Worm (Caenorhabditis elegans) whole organism, L4 larva: ENCODE measurements around the gene str-39.
A peak's percentile ranks its signal among the peaks of the same experiment; 100 is the strongest.

Experiments
- F44E2.7 ChIP-seq: fragments of 200-800 bp; sonication (Bioruptor generic); IDR thresholded peaks from 2 replicates; pipeline ENCODE4 v2.1.2; 2022; ENCODE audit warnings: missing genetic modification characterization, missing compliant biosample characterization
- F49E8.2 ChIP-seq: sonication (generic microtip); optimal IDR thresholded peaks from 2 replicates; lab custom pipeline; 2016; ENCODE audit warnings: missing compliant biosample characterization, mild to moderate bottlenecking, missing genetic modification characterization, borderline replicate concordance
- T20F7.1 ChIP-seq: fragments of 200-800 bp; sonication (Bioruptor generic); optimal IDR thresholded peaks from 2 replicates; lab custom pipeline; 2018; ENCODE audit warnings: mild to moderate bottlenecking, missing genetic modification characterization, missing compliant biosample characterization
- T26A8.4 ChIP-seq: fragments of 200-800 bp; sonication (Bioruptor generic); IDR thresholded peaks from 2 replicates; pipeline ENCODE4 v1.3.6; 2022; ENCODE audit warnings: missing genetic modification characterization, missing compliant biosample characterization
- Y48G9A.11 ChIP-seq: fragments of 200-800 bp; sonication (Bioruptor generic); IDR thresholded peaks from 2 replicates; pipeline ENCODE4 v1.3.6; 2022; ENCODE audit warnings: missing genetic modification reagents, missing genetic modification characterization, missing compliant biosample characterization
- Y5F2A.4 ChIP-seq: fragments of 200-800 bp; sonication (Bioruptor generic); optimal IDR thresholded peaks from 2 replicates; lab custom pipeline; 2018; ENCODE audit warnings: mild to moderate bottlenecking, missing genetic modification characterization, missing compliant biosample characterization
- ZK337.2 ChIP-seq: fragments of 200-800 bp; sonication (Bioruptor generic); IDR thresholded peaks from 2 replicates; pipeline ENCODE4 v1.3.6; 2022; ENCODE audit warnings: missing genetic modification reagents, missing genetic modification characterization, missing compliant biosample characterization
- ZK546.5 ChIP-seq, 2 experiments: sonication (generic microtip); optimal IDR thresholded peaks; 2 replicates each; lab custom pipeline; 2017; ENCODE audit warnings: missing biosample characterization in 2 of 2, missing genetic modification characterization in 2 of 2
- aha-1 ChIP-seq: fragments of 150-350 bp; peaks from one replicate; lab custom pipeline; 2014; ENCODE audit warnings: missing biosample characterization, missing genetic modification characterization
- aly-2 ChIP-seq: sonication (generic microtip); optimal IDR thresholded peaks from 2 replicates; lab custom pipeline; 2018; ENCODE audit warnings: missing biosample characterization, missing genetic modification characterization
- arid-1 ChIP-seq: fragments of 200-800 bp; sonication (Bioruptor generic); conservative IDR thresholded peaks from 2 replicates; pipeline ENCODE4 v1.3.6; 2022; ENCODE audit warnings: missing genetic modification reagents, missing genetic modification characterization, missing compliant biosample characterization
- attf-4 ChIP-seq: sonication (generic microtip); optimal IDR thresholded peaks from 3 replicates; lab custom pipeline; 2017; ENCODE audit warnings: missing biosample characterization, missing genetic modification characterization
- ceh-20 ChIP-seq: fragments of 200-800 bp; sonication (Bioruptor generic); IDR thresholded peaks from 2 replicates; pipeline ENCODE4 v1.3.6; 2022; ENCODE audit warnings: missing genetic modification reagents, missing genetic modification characterization, missing compliant biosample characterization
- ceh-28 ChIP-seq: fragments of 150-350 bp; optimal IDR thresholded peaks from 2 replicates; lab custom pipeline; 2014; ENCODE audit warnings: missing biosample characterization, missing genetic modification reagents, missing genetic modification characterization
- ceh-62 ChIP-seq: sonication (generic microtip); optimal IDR thresholded peaks from 2 replicates; lab custom pipeline; 2017; ENCODE audit warnings: missing biosample characterization, missing genetic modification characterization
- ceh-82 ChIP-seq: sonication (generic microtip); optimal IDR thresholded peaks from 2 replicates; lab custom pipeline; 2017; ENCODE audit warnings: missing biosample characterization, missing genetic modification characterization
- ces-1 ChIP-seq: fragments of 150-350 bp; sonication (generic microtip); optimal IDR thresholded peaks from 4 replicates; lab custom pipeline; 2014; ENCODE audit warnings: missing biosample characterization, missing genetic modification reagents, missing genetic modification characterization
- daf-12 ChIP-seq: fragments of 150-350 bp; optimal IDR thresholded peaks from 2 replicates; lab custom pipeline; 2014; ENCODE audit warnings: missing biosample characterization, missing genetic modification reagents, missing genetic modification characterization
- daf-16 ChIP-seq, 3 experiments: sonication (generic microtip); optimal IDR thresholded peaks; 2 replicates each; lab custom pipeline; 2016 to 2017; ENCODE audit warnings: missing genetic modification characterization in 3 of 3, missing genetic modification reagents in 3 of 3, mild to moderate bottlenecking in 2 of 3, missing compliant biosample characterization in 2 of 3, missing biosample characterization in 1 of 3, moderate library complexity in 1 of 3
- daf-19 ChIP-seq: fragments of 200-800 bp; sonication (Bioruptor generic); conservative IDR thresholded peaks from 2 replicates; pipeline ENCODE4 v1.3.6; 2022; ENCODE audit warnings: missing genetic modification characterization, missing compliant biosample characterization
- daf-8 ChIP-seq: fragments of 200-800 bp; sonication (Bioruptor generic); IDR thresholded peaks from 2 replicates; pipeline ENCODE4 v1.3.6; 2022; ENCODE audit warnings: missing genetic modification characterization, missing compliant biosample characterization
- dmd-6 ChIP-seq: fragments of 200-800 bp; sonication (Bioruptor generic); IDR thresholded peaks from 2 replicates; pipeline ENCODE4 v1.3.6; 2022; ENCODE audit warnings: missing genetic modification reagents, missing genetic modification characterization, missing compliant biosample characterization
- dve-1 ChIP-seq: sonication (generic microtip); optimal IDR thresholded peaks from 2 replicates; lab custom pipeline; 2017; ENCODE audit warnings: antibody characterized with exemption, mild to moderate bottlenecking, missing genetic modification characterization, missing compliant biosample characterization; ENCODE audit not compliant: insufficient read depth
- gei-8 ChIP-seq: fragments of 200-800 bp; sonication (Bioruptor generic); optimal IDR thresholded peaks from 2 replicates; lab custom pipeline; 2018; ENCODE audit warnings: mild to moderate bottlenecking, missing genetic modification characterization, missing compliant biosample characterization
- hlh-11 ChIP-seq: fragments of 200-800 bp; sonication (Bioruptor generic); optimal IDR thresholded peaks from 2 replicates; lab custom pipeline; 2018; ENCODE audit warnings: mild to moderate bottlenecking, missing genetic modification characterization, missing compliant biosample characterization
- hmg-1.1 ChIP-seq: fragments of 200-800 bp; sonication (Bioruptor generic); IDR thresholded peaks from 2 replicates; pipeline ENCODE4 v1.3.6; 2022; ENCODE audit warnings: missing genetic modification reagents, missing genetic modification characterization, missing compliant biosample characterization
- lin-29 ChIP-seq: fragments of 200-800 bp; sonication (Bioruptor generic); IDR thresholded peaks from 2 replicates; pipeline ENCODE4 v1.3.6; 2022; ENCODE audit warnings: missing genetic modification reagents, missing genetic modification characterization, missing compliant biosample characterization
- lsy-2 ChIP-seq, 2 experiments: fragments of 150-350 bp in 1 of 2; sonication (generic microtip) in 1 of 2; optimal IDR thresholded peaks; 2 replicates each; lab custom pipeline; 2014 to 2017; ENCODE audit warnings: missing biosample characterization in 2 of 2, missing genetic modification characterization in 2 of 2
- madf-5 ChIP-seq, 2 experiments: fragments of 200-800 bp; sonication (Bioruptor generic); IDR thresholded peaks; 2 replicates each; pipeline ENCODE4 v1.3.6; 2022; ENCODE audit warnings: missing compliant biosample characterization in 2 of 2, missing genetic modification characterization in 2 of 2
- mep-1 ChIP-seq: fragments of 150-350 bp; sonication (generic microtip); optimal IDR thresholded peaks from 3 replicates; lab custom pipeline; 2014; ENCODE audit warnings: missing biosample characterization, missing genetic modification characterization
- nhr-111 ChIP-seq: fragments of 200-800 bp; sonication (Bioruptor generic); optimal IDR thresholded peaks from 2 replicates; lab custom pipeline; 2018; ENCODE audit warnings: mild to moderate bottlenecking, missing genetic modification characterization, missing compliant biosample characterization
- nhr-25 ChIP-seq: sonication (generic microtip); optimal IDR thresholded peaks from 2 replicates; lab custom pipeline; 2017; ENCODE audit warnings: missing genetic modification characterization, mild to moderate bottlenecking, missing compliant biosample characterization, antibody characterized with exemption, moderate library complexity, borderline replicate concordance; ENCODE audit not compliant: insufficient read depth
- nhr-28 ChIP-seq: fragments of 150-350 bp; optimal IDR thresholded peaks from 2 replicates; lab custom pipeline; 2014; ENCODE audit warnings: missing biosample characterization, missing genetic modification characterization
- nhr-6 ChIP-seq: fragments of 150-350 bp; optimal IDR thresholded peaks from 2 replicates; lab custom pipeline; 2014; ENCODE audit warnings: missing biosample characterization, missing genetic modification characterization
- nhr-77 ChIP-seq: fragments of 150-350 bp; optimal IDR thresholded peaks from 2 replicates; lab custom pipeline; 2014; ENCODE audit warnings: missing biosample characterization, missing genetic modification characterization
- pqm-1 ChIP-seq: sonication (generic microtip); optimal IDR thresholded peaks from 2 replicates; lab custom pipeline; 2017; ENCODE audit warnings: missing biosample characterization, missing genetic modification characterization
- saeg-2 ChIP-seq: fragments of 200-800 bp; sonication (Bioruptor generic); IDR thresholded peaks from 2 replicates; pipeline ENCODE4 v1.3.6; 2022; ENCODE audit warnings: missing genetic modification reagents, missing genetic modification characterization, missing compliant biosample characterization
- sdz-12 ChIP-seq: fragments of 200-800 bp; sonication (Bioruptor generic); optimal IDR thresholded peaks from 2 replicates; lab custom pipeline; 2018; ENCODE audit warnings: mild to moderate bottlenecking, missing genetic modification characterization, missing compliant biosample characterization
- skn-1 ChIP-seq: fragments of 150-350 bp; optimal IDR thresholded peaks from 2 replicates; lab custom pipeline; 2014; ENCODE audit warnings: missing biosample characterization, missing genetic modification characterization
- spr-1 ChIP-seq: sonication (generic microtip); optimal IDR thresholded peaks from 2 replicates; lab custom pipeline; 2016; ENCODE audit warnings: mild to moderate bottlenecking, missing genetic modification characterization, missing compliant biosample characterization
- spr-3 ChIP-seq: fragments of 200-800 bp; sonication (Bioruptor generic); optimal IDR thresholded peaks from 2 replicates; lab custom pipeline; 2018; ENCODE audit warnings: mild to moderate bottlenecking, missing genetic modification characterization, missing compliant biosample characterization
- tra-1 ChIP-seq: fragments of 200-800 bp; sonication (Bioruptor generic); IDR thresholded peaks from 2 replicates; pipeline ENCODE4 v1.3.6; 2022; ENCODE audit warnings: missing genetic modification reagents, missing genetic modification characterization, missing compliant biosample characterization
- unc-62 ChIP-seq, 3 experiments: fragments of 150-350 bp in 1 of 3; sonication (generic microtip); optimal IDR thresholded peaks in 2 of 3; peaks in 1 of 3; 1 replicate in 1 of 3; 2 replicates in 2 of 3; lab custom pipeline; 2014 to 2017; ENCODE audit warnings: missing biosample characterization in 3 of 3, missing genetic modification characterization in 3 of 3, missing genetic modification reagents in 3 of 3, missing genotype in 1 of 3
- zag-1 ChIP-seq: fragments of 150-350 bp; optimal IDR thresholded peaks from 2 replicates; lab custom pipeline; 2014; ENCODE audit warnings: missing biosample characterization, missing genetic modification characterization
- zfp-3 ChIP-seq: fragments of 200-800 bp; sonication (Bioruptor generic); conservative IDR thresholded peaks from 2 replicates; pipeline ENCODE4 v1.3.6; 2022; ENCODE audit warnings: missing genetic modification reagents, missing genetic modification characterization, missing compliant biosample characterization
- ztf-7 ChIP-seq: fragments of 150-350 bp; optimal IDR thresholded peaks from 2 replicates; lab custom pipeline; 2014; ENCODE audit warnings: missing biosample characterization, missing genetic modification characterization

Gene str-39

ce11 chrV:2883097-2883496 lies 3.4 kb upstream of the str-39 start:
- TF ChIP-seq lsy-2 (tag; optimal IDR thresholded peaks at IDR 0.05; lab: Kevin White, UChicago) (no peak), aly-2 (tag; lab: Kevin White, UChicago) (no peak), sdz-12 (GFP tag; lab: Kevin White, UChicago) (no peak), spr-3 (GFP tag; lab: Kevin White, UChicago) (no peak), T20F7.1 (GFP tag; lab: Kevin White, UChicago) (no peak), ztf-7 (tag; lab: Kevin White, UChicago) (no peak), mep-1 (no peak), madf-5 (GFP tag; IDR thresholded peaks at IDR 0.05; lab: Robert Waterston, UW) (no peak), gei-8 (GFP tag; lab: Kevin White, UChicago) (no peak), nhr-6 (no peak), lin-29 (GFP tag; lab: Robert Waterston, UW) (no peak), hmg-1.1 (GFP tag; lab: Robert Waterston, UW) (no peak)

ce11 chrV:2881565-2881964 lies 1.9 kb upstream of the str-39 start:
- TF ChIP-seq daf-12 (tag; lab: Kevin White, UChicago) (no peak), dmd-6 (GFP tag; lab: Robert Waterston, UW) (peak; percentile 81), aha-1 (tag; lab: Kevin White, UChicago) (peak; percentile 70), daf-19 (GFP tag; lab: Robert Waterston, UW) (no peak), nhr-28 (peak; percentile 61), dve-1 (tag; lab: Kevin White, UChicago) (peak; percentile 47), ces-1 (GFP tag; lab: Kevin White, UChicago) (no peak), daf-16 (GFP tag; optimal IDR thresholded peaks at IDR 0.05; lab: Kevin White, UChicago) (no peak), daf-16 (tag; optimal IDR thresholded peaks at IDR 0.05; lab: Kevin White, UChicago) (peak; percentile 55), Y5F2A.4 (GFP tag; lab: Kevin White, UChicago) (no peak), nhr-25 (tag; lab: Kevin White, UChicago) (no peak), ceh-20 (GFP tag; lab: Robert Waterston, UW) (0 out of 2 replicates have a peak, but pooled peaks have one; percentile 12), tra-1 (no peak), unc-62 (GFP tag; optimal IDR thresholded peaks at IDR 0.05 in 1 of 2; lab: Kevin White, UChicago) (no peak), unc-62 (tag; optimal IDR thresholded peaks at IDR 0.05; lab: Kevin White, UChicago) (no peak), pqm-1 (peak; percentile 11), ceh-62 (tag; lab: Kevin White, UChicago) (no peak), Y48G9A.11 (GFP tag; lab: Robert Waterston, UW) (no peak), arid-1 (GFP tag; lab: Robert Waterston, UW) (no peak)

- TF ChIP-seq ztf-7 (tag; lab: Kevin White, UChicago) (no peak), hlh-11 (tag; lab: Kevin White, UChicago) (peak; percentile 13), dmd-6 (GFP tag; lab: Robert Waterston, UW) (peak; percentile 46), zfp-3 (GFP tag; lab: Robert Waterston, UW) (no peak), daf-16 (GFP tag; optimal IDR thresholded peaks at IDR 0.05; lab: Kevin White, UChicago) (no peak), daf-16 (tag; optimal IDR thresholded peaks at IDR 0.05; lab: Kevin White, UChicago) (peak; percentile 76), skn-1 (no peak), dve-1 (tag; lab: Kevin White, UChicago) (peak; percentile 33), nhr-28 (peak; percentile 52), nhr-111 (GFP tag; lab: Kevin White, UChicago) (no peak)
These were observed 1.3 kb upstream of the str-39 start, which contains the start of gene ifc-1 for ce11 chrV:2881016-2881415. ifc-1 (plus strand) TSS chrV:2881393.

ce11 chrV:2880356-2880755 lies 655 bp upstream of the str-39 start:
- no peak for TF ChIP-seq ZK546.5 (tag; optimal IDR thresholded peaks at IDR 0.05; lab: Kevin White, UChicago)
- no peak for TF ChIP-seq F49E8.2 (tag; lab: Kevin White, UChicago)
- TF ChIP-seq spr-1 (tag; lab: Kevin White, UChicago): no peak
- no peak for TF ChIP-seq saeg-2 (GFP tag; lab: Robert Waterston, UW)
- TF ChIP-seq nhr-77 (tag; lab: Kevin White, UChicago): peak; percentile 17
- TF ChIP-seq T26A8.4 (GFP tag; lab: Robert Waterston, UW): no peak
- TF ChIP-seq F44E2.7 (GFP tag; lab: Robert Waterston, UW): no peak
- no peak for TF ChIP-seq daf-8
- TF ChIP-seq attf-4 (tag; lab: Kevin White, UChicago): no peak
- TF ChIP-seq ceh-28: no peak
- TF ChIP-seq ceh-82 (tag; lab: Kevin White, UChicago): no peak
- TF ChIP-seq ZK337.2 (GFP tag; lab: Robert Waterston, UW): no peak
- no peak for TF ChIP-seq T20F7.1 (GFP tag; lab: Kevin White, UChicago)
- TF ChIP-seq lin-29 (GFP tag; lab: Robert Waterston, UW): no peak
- no peak for TF ChIP-seq zag-1 (tag; lab: Kevin White, UChicago)
- TF ChIP-seq nhr-6: no peak
